Worm (Caenorhabditis elegans) whole organism, dauer: ENCODE results near the gene ttll-4.

Source experiments
- unc-62 ChIP-seq: sonication (generic microtip); optimal IDR thresholded peaks from 2 replicates; lab custom pipeline; 2017; ENCODE audit warnings: missing biosample characterization, missing genetic modification reagents, missing genetic modification characterization

The ttll-4 gene

DNA sequence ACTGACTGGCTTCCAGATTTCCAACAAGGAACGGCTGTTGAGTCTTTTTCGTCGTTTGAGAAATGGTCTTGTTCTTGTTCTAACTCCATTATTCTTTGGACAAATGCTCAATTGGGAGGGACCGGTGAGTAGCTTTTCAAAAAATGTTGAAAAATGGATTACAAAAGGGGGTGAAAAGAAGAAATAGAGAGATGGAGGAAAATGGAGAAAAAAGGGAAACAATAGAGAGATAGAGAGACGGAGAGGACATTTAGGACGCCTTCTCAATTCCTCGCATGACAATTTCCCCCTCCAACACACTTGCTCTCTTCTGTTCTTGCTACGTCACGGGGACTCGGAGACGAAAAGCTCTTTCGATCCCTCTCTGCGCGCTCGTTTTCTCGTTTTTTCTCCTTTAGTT lies 29.0 kb downstream of the ttll-4 start:
- no peak for TF ChIP-seq unc-62 (GFP tag; lab: Kevin White, UChicago)

DNA sequence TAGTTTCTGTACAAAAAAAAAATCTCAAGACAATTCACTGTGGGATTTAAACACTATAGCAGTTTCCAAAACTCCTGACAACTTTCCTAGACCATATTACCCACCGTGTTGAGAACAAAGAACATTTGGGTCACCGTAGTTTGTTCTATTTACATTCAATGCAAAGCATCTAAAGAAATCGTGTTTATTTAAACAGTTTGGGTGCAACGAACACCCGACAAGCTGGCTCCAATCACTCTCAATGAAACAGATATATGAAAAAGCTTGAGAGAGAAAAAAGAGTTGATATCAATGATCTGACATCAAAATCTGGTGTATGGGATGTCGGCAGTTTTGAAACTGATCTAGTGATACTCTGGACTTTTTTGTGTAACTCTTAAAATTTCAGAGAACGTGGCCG lies 31.0 kb downstream of the ttll-4 start:
- TF ChIP-seq unc-62 (GFP tag; lab: Kevin White, UChicago), result no peak

DNA sequence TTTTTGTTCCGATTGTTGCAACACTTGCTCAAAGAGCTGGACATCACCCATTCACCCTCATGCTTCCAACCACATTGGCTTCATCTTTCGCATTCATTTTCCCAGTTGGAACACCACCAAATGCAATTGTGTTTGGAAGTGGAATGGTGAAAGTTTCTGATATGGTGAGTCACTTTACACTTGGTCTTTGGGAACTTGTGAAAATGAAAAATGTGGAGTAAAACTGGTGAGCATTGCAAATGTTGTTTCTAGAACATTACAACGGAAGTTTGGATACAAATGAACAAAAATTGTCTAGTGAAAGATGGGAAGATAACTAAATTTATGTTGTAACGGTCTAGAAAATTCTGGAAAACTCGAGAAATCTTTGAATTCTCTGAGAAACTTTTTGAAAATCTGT lies 32.3 kb downstream of the ttll-4 start:
- TF ChIP-seq unc-62 (GFP tag; lab: Kevin White, UChicago), result no peak

DNA sequence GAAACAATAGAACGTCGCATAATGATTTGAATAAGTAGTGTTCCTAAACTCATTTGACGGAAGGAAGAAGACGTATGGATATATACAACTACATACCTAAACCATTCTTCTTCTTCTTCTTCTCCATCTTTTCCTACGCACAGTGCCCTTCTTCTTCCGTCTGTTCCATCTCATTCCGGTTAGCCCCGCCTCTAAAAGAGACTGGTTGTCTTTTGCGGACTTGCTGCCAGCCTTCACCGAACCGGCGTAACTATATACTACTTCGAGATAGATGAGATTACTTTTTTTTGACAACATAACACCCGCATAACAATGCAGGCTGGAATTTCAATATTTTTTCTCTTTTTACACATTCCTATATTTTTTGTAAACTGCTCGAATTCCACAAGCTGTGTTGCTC lies 36.4 kb downstream of the ttll-4 start, which contains the start of the genes K08E5.5 and mua-3:
TSS of gene K08E5.5 (minus strand) at position 101 of the 400 bp plus-strand sequence.
TSS of gene mua-3 (plus strand) at position 313 of the 400 bp plus-strand sequence.
- no peak for TF ChIP-seq unc-62 (GFP tag; lab: Kevin White, UChicago)

DNA sequence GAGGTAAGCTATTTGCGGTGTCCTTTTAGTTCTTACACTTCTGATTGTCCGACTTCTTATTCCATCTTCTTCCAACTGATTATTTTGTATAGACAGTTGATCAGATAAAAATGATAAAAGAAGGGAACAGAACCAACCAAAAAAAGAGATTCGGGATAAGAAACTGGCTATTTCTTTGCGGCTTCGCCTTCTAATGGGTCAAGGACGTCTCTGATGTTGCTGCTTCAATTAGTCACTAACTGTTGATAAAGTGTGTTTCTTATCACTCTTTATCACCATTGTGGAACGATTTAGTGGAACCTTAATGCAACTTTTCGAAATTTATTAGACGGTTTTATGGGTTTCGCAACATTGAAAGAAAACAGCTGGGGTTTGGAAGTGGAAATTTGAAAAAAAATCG lies 46.3 kb downstream of the ttll-4 start:
- no peak for TF ChIP-seq unc-62 (GFP tag; lab: Kevin White, UChicago)

DNA sequence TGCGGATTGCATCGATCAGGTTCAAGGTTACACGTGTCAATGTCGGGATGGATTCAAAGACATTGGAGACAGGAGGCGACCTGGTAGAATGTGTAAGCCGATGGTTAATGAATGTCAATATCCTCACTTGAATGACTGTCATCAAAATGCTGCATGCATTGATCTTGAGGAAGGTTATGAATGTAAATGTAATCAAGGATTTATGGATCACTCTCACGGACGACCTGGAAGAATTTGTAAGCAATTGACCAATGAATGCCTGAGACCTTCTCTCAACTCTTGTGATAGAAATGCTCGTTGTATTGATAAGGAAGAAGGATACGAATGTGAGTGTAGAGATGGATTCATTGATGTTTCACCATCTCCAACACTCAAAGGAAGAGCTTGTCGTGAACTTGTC lies 54.0 kb downstream of the ttll-4 start:
- no peak for TF ChIP-seq unc-62 (GFP tag; lab: Kevin White, UChicago)

DNA sequence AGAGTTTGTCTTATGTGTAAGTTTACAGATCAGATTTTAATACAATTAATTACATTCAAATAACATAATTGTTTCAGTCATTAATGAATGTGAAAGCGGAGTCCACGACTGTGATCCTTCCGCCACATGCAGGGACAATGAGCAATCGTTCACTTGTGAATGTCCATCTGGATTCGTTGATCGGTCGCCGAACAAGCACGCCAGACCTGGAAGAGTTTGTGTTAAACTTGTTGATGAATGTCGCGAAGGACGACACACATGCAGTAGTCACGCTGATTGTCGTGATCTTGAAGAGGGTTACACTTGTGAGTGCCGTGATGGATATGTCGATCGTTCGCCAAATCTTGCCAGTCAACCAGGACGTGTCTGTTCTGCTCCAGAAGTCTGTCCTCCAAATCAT lies 54.6 kb downstream of the ttll-4 start:
- no peak for TF ChIP-seq unc-62 (GFP tag; lab: Kevin White, UChicago)

DNA sequence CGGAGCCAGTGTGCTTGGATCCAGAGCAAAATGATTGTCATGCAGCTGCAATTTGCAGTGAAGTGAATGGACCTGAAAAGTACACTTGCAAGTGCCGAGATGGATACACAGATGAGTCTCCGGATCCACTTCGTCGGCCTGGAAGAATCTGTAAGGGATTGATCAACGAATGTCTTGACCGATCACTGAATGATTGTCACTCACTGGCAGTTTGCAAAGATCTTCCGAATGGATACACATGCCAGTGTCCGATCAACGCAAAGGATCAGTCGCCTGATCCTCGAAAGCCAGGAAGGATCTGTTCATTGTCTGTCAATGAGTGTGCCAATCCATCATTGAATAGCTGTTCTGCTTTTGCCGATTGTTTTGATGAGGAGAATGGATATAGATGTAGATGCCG lies 55.5 kb downstream of the ttll-4 start:
- TF ChIP-seq unc-62 (GFP tag; lab: Kevin White, UChicago), result no peak

DNA sequence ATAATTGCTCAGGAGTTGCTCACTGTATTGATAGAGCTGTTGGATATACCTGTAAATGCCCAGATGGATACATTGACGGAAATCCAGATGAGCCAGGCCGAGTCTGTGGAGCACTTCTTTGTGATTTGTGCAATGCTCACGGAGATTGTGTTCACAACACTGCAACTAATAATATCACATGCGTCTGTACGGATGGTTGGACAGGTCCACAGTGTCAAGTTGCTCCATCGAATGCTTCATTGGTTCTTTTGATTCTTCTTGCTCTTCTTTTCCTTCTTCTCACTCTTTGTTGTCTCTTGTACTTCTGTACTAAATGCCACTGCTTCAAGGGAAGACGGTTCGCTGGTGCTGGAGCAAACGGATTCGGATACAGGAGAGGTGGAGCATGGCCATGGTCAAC lies 57.9 kb downstream of the ttll-4 start:
- TF ChIP-seq unc-62 (GFP tag; lab: Kevin White, UChicago), result no peak
